Worm (Caenorhabditis elegans) whole organism, early embryonic: ENCODE measurements around the gene srsx-11.

Experiments used
- B0310.2 ChIP-seq: sonication (generic microtip); optimal IDR thresholded peaks from 2 replicates; lab custom pipeline; 2016; ENCODE audit warnings: mild to moderate bottlenecking, missing genetic modification characterization, missing compliant biosample characterization
- F13C5.2 ChIP-seq: sonication (generic microtip); optimal IDR thresholded peaks from 2 replicates; lab custom pipeline; 2017; ENCODE audit warnings: mild to moderate bottlenecking, missing genetic modification characterization, inconsistent platforms, missing compliant biosample characterization
- ama-1 ChIP-seq: fragments of 150-350 bp; optimal IDR thresholded peaks from 2 replicates; lab custom pipeline; 2014
- ceh-13 ChIP-seq: fragments of 200-800 bp; sonication (Bioruptor generic); optimal IDR thresholded peaks from 2 replicates; lab custom pipeline; 2018; ENCODE audit warnings: mild to moderate bottlenecking, missing genetic modification characterization, missing compliant biosample characterization
- ceh-36 ChIP-seq: sonication (generic microtip); optimal IDR thresholded peaks from 2 replicates; lab custom pipeline; 2016; ENCODE audit warnings: missing genetic modification characterization, inconsistent platforms, missing compliant biosample characterization
- flt-1 ChIP-seq: fragments of 200-800 bp; sonication (Bioruptor generic); IDR thresholded peaks from 2 replicates; pipeline ENCODE4 v1.3.6; 2022; ENCODE audit warnings: missing genetic modification characterization, missing compliant biosample characterization
- hmg-4 ChIP-seq: fragments of 200-800 bp; sonication (Bioruptor generic); optimal IDR thresholded peaks from 2 replicates; lab custom pipeline; 2018; ENCODE audit warnings: mild to moderate bottlenecking, missing genetic modification characterization, missing compliant biosample characterization
- hnd-1 ChIP-seq: sonication (generic microtip); optimal IDR thresholded peaks from 2 replicates; lab custom pipeline; 2016; ENCODE audit warnings: missing genetic modification characterization, missing compliant biosample characterization
- sea-1 ChIP-seq: fragments of 200-800 bp; sonication (Bioruptor generic); conservative IDR thresholded peaks from 2 replicates; pipeline ENCODE4 v1.3.6; 2022; ENCODE audit warnings: missing genetic modification characterization, missing compliant biosample characterization
- tbx-11 ChIP-seq: fragments of 200-800 bp; sonication (Bioruptor generic); IDR thresholded peaks from 2 replicates; pipeline ENCODE4 v1.3.6; 2022; ENCODE audit warnings: missing genetic modification characterization, missing compliant biosample characterization
- tbx-37 ChIP-seq: fragments of 200-800 bp; sonication (Bioruptor generic); conservative IDR thresholded peaks from 2 replicates; pipeline ENCODE4 v1.3.6; 2022; ENCODE audit warnings: missing genetic modification reagents, missing genetic modification characterization, missing compliant biosample characterization
- tra-4 ChIP-seq: sonication (generic microtip); optimal IDR thresholded peaks from 2 replicates; lab custom pipeline; 2017; ENCODE audit warnings: missing genetic modification characterization, missing compliant biosample characterization

DNA sequence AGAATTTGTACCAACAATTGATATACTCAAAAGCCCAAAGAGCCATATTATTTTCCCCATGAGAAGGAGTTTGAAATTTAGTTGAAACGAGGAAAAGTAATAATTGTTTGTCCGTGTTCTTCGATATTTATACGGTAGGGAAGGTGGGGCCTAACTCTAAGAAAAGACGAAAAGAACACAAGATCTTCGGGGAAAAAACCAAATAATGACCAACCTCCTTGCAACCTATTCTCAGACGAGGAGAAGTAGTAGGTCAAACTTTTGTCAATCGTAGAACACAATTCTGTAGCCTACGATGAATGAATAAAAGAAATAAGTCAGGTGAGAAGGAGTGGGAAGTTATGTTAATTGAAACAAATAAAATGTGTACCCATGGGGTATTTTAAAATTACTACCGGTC lies 8.1 kb upstream of the srsx-11 start, which contains the start of gene ncx-8:
- TF ChIP-seq tbx-37 (GFP tag; lab: Robert Waterston, UW) (no peak), B0310.2 (tag; lab: Kevin White, UChicago) (no peak), ceh-13 (GFP tag; lab: Kevin White, UChicago) (no peak), ama-1 (lab: Kevin White, UChicago) (no peak), tbx-11 (no peak), ceh-36 (no peak), F13C5.2 (tag; lab: Kevin White, UChicago) (no peak), sea-1 (no peak), tra-4 (no peak), flt-1 (no peak), hnd-1 (tag; lab: Kevin White, UChicago) (no peak), hmg-4 (GFP tag; lab: Kevin White, UChicago) (no peak)
